Worm (Caenorhabditis elegans): ENCODE measurements around the gene T10F2.5.

The T10F2.5 gene

ce11 chrIII:5150012-5150411, 9.4 kb downstream of the T10F2.5 start:
- TF ChIP-seq tbx-2 (tag; optimal IDR thresholded peaks at IDR 0.05) = peak; percentile 68
- no peak for TF ChIP-seq dmd-4 (tag; optimal IDR thresholded peaks at IDR 0.05; ENCODE audit: borderline replicate concordance)
- TF ChIP-seq sox-2 (GFP tag; IDR thresholded peaks at IDR 0.05) = no peak

DNA sequence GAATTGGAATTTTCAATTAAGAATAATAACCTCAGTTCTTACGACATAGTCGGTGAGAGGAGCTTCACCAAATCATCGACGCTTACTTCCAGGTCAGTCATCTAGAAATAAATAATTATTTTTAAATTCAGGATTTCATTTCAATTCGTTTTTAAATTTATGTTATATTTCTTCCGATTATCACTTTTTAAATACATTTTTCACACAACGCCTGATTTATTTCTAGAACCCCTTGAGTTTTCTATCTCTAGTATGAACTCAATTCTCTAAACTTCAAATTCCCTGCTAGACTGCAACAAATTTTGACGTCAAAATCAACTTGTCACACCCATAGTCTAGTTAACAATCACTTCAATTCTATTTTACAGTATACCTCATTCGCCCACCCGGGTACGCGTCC, 9.9 kb downstream of the T10F2.5 start, which contains the start of gene Y54H5A.2:
Gene Y54H5A.2, minus strand, starts transcription at position 101 of the 400 bp plus-strand sequence.
- TF ChIP-seq pat-9 (tag; optimal IDR thresholded peaks at IDR 0.05) (no peak), K09A11.1 (tag; optimal IDR thresholded peaks at IDR 0.05; ENCODE audit: insufficient read depth) (no peak), ceh-18 (tag; optimal IDR thresholded peaks at IDR 0.05) (no peak), nhr-11 (tag; optimal IDR thresholded peaks at IDR 0.05) (no peak), npax-4 (tag; optimal IDR thresholded peaks at IDR 0.05) (no peak), ceh-19 (GFP tag; optimal IDR thresholded peaks at IDR 0.05) (no peak), madf-2 (tag; optimal IDR thresholded peaks at IDR 0.05) (no peak), hlh-13 (GFP tag; optimal IDR thresholded peaks at IDR 0.05) (no peak), unc-55 (GFP tag; optimal IDR thresholded peaks at IDR 0.05) (no peak), F13H6.1 (tag; optimal IDR thresholded peaks at IDR 0.05) (no peak), ahr-1 (tag; optimal IDR thresholded peaks at IDR 0.05) (no peak)

DNA sequence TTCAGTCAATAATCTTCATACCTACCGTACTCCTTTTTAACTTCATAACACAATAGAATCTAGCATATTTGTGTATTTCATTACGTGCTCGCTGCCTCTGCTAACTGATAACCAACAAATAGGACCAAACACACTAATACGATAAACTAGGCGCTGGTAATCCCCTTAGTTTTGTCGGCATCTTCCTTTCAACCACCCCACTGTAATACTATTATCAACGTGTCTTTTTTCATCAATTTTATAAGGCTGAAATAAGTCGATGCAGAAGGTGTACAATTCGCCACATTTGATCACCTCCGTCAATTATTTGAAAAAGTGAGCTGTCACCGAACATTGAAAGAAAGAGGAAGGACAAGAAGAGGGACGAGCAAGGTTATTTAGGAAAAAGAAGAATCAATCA, 12.0 kb downstream of the T10F2.5 start:
- TF ChIP-seq hlh-8 (tag; optimal IDR thresholded peaks at IDR 0.05) (no peak), ceh-18 (tag; optimal IDR thresholded peaks at IDR 0.05) (no peak), unc-86 (tag; optimal IDR thresholded peaks at IDR 0.05) (no peak), dve-1 (tag; optimal IDR thresholded peaks at IDR 0.05) (no peak)

- TF ChIP-seq tbx-2 (tag; optimal IDR thresholded peaks at IDR 0.05) (peak; percentile 74), elt-2 (tag; optimal IDR thresholded peaks at IDR 0.05) (peak; percentile 91), ceh-6 (GFP tag; optimal IDR thresholded peaks at IDR 0.05) (no peak), ztf-16 (tag; optimal IDR thresholded peaks at IDR 0.05) (no peak), odd-2 (tag; optimal IDR thresholded peaks at IDR 0.05) (no peak), ceh-45 (GFP tag; IDR thresholded peaks at IDR 0.05) (no peak), ceh-18 (tag; optimal IDR thresholded peaks at IDR 0.05) (no peak)
These were observed 12.7 kb downstream of the T10F2.5 start for ce11 chrIII:5146749-5147148.

ce11 chrIII:5145874-5146273, 13.5 kb downstream of the T10F2.5 start:
- TF ChIP-seq hlh-8 (tag; optimal IDR thresholded peaks at IDR 0.05) (no peak), pat-9 (tag; optimal IDR thresholded peaks at IDR 0.05) (no peak), odd-2 (tag; optimal IDR thresholded peaks at IDR 0.05) (no peak), C38D4.7 (GFP tag; optimal IDR thresholded peaks at IDR 0.05) (no peak), ceh-14 (tag; optimal IDR thresholded peaks at IDR 0.05) (no peak), nhr-11 (tag; optimal IDR thresholded peaks at IDR 0.05) (no peak), pha-4 (tag; optimal IDR thresholded peaks at IDR 0.05) (no peak), nhr-232 (tag; optimal IDR thresholded peaks at IDR 0.05) (no peak), ceh-31 (tag; optimal IDR thresholded peaks at IDR 0.05) (no peak), hlh-13 (GFP tag; optimal IDR thresholded peaks at IDR 0.05) (no peak), ets-4 (tag; optimal IDR thresholded peaks at IDR 0.05) (no peak), npax-4 (tag; optimal IDR thresholded peaks at IDR 0.05) (no peak), T23F11.4 (GFP tag; optimal IDR thresholded peaks at IDR 0.05) (no peak), mec-3 (tag; optimal IDR thresholded peaks at IDR 0.05; ENCODE audit: borderline replicate concordance) (no peak), ceh-45 (GFP tag; IDR thresholded peaks at IDR 0.05) (no peak), fkh-6 (tag; optimal IDR thresholded peaks at IDR 0.05) (no peak), F13H6.1 (tag; optimal IDR thresholded peaks at IDR 0.05) (no peak), hlh-15 (tag; optimal IDR thresholded peaks at IDR 0.05) (no peak), ceh-22 (tag; optimal IDR thresholded peaks at IDR 0.05) (no peak)

DNA sequence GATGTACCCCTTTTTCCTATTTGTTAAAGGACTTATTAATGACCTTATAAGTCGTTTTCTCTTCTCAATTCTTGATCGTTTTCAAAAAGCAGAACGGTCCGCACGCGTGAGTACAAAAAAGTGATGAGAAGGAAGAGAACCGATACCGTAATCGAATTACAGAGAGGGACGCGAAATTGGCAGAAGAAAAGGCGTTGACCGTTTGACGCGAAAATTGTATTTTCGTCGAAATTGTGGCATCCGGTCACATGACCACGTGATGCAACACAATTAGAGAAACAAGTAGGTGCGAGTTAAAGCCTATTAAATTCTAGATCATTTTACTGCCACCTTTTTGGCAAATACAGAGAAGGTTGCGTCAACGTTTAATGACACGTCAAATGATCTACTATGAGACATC, 15.2 kb downstream of the T10F2.5 start:
- no peak for TF ChIP-seq elt-4 (tag; optimal IDR thresholded peaks at IDR 0.05)
- peak; percentile 23 for TF ChIP-seq hlh-30 (tag; optimal IDR thresholded peaks at IDR 0.05; ENCODE audit: insufficient read depth)

All from whole organism, late embryonic.